Fruit fly (Drosophila melanogaster) whole organism, embryonic: ENCODE data around the gene Gcna.

Experiments
- BEAF-32 ChIP-seq: fragments of 200-800 bp; sonication (Bioruptor generic); optimal IDR thresholded peaks from 3 replicates; lab custom pipeline; 2017; ENCODE audit warnings: missing biosample characterization, missing genetic modification characterization, mild to moderate bottlenecking, moderate library complexity, missing genetic modification reagents
- CG10366 ChIP-seq: fragments of 200-800 bp; sonication (Bioruptor generic); IDR thresholded peaks from 2 replicates; pipeline ENCODE4 v1.3.6; 2022; ENCODE audit warnings: missing biosample characterization, missing genetic modification characterization
- CG11398 ChIP-seq: fragments of 200-800 bp; sonication (Bioruptor generic); optimal IDR thresholded peaks from 2 replicates; lab custom pipeline; 2016; ENCODE audit warnings: missing biosample characterization, missing genetic modification characterization
- CG12391 ChIP-seq: fragments of 200-800 bp; sonication (Bioruptor generic); optimal IDR thresholded peaks from 3 replicates; lab custom pipeline; 2018; ENCODE audit warnings: missing biosample characterization, mild to moderate bottlenecking, missing genetic modification characterization, moderate library complexity
- CG14710 ChIP-seq: fragments of 200-800 bp; sonication (Bioruptor generic); optimal IDR thresholded peaks from 3 replicates; lab custom pipeline; 2019; ENCODE audit warnings: missing biosample characterization, mild to moderate bottlenecking, missing genetic modification characterization, moderate library complexity
- CG15011 ChIP-seq: fragments of 200-800 bp; sonication (Bioruptor generic); optimal IDR thresholded peaks from 3 replicates; lab custom pipeline; 2018; ENCODE audit warnings: missing biosample characterization, mild to moderate bottlenecking, missing genetic modification characterization
- CG15696 ChIP-seq: fragments of 200-800 bp; sonication (Bioruptor generic); optimal IDR thresholded peaks from 2 replicates; lab custom pipeline; 2019; ENCODE audit warnings: missing biosample characterization, mild to moderate bottlenecking, missing genetic modification characterization, moderate library complexity
- CG16813 ChIP-seq: fragments of 200-800 bp; sonication (Bioruptor generic); IDR thresholded peaks from 3 replicates; pipeline ENCODE4 v1.3.6; 2022; ENCODE audit warnings: missing biosample characterization, missing genetic modification characterization; ENCODE audit not compliant: partially characterized antibody
- CG18011 ChIP-seq: fragments of 200-800 bp; sonication (Bioruptor generic); optimal IDR thresholded peaks from 2 replicates; lab custom pipeline; 2017; ENCODE audit warnings: missing biosample characterization, missing genetic modification characterization, mild to moderate bottlenecking, moderate library complexity, missing genotype
- CG18764 ChIP-seq: fragments of 200-800 bp; sonication (Bioruptor generic); optimal IDR thresholded peaks from 3 replicates; lab custom pipeline; 2016; ENCODE audit warnings: missing biosample characterization, missing genetic modification characterization
- CG2116 ChIP-seq: fragments of 200-800 bp; sonication (Bioruptor generic); optimal IDR thresholded peaks from 3 replicates; lab custom pipeline; 2018; ENCODE audit warnings: missing biosample characterization, mild to moderate bottlenecking, missing genetic modification characterization
- CG2199 ChIP-seq: fragments of 200-800 bp; sonication (Bioruptor generic); IDR thresholded peaks from 3 replicates; pipeline ENCODE4 v1.3.6; 2022; ENCODE audit warnings: missing biosample characterization, missing genetic modification characterization
- CG30020 ChIP-seq: fragments of 200-800 bp; optimal IDR thresholded peaks from 2 replicates; lab custom pipeline; 2019; ENCODE audit warnings: missing biosample characterization, mild to moderate bottlenecking, missing genetic modification characterization, moderate library complexity
- CG32772 ChIP-seq: fragments of 200-800 bp; sonication (Bioruptor generic); IDR thresholded peaks from 2 replicates; pipeline ENCODE4 v1.3.6; 2022; ENCODE audit warnings: missing biosample characterization, missing genetic modification characterization
- CG42726 ChIP-seq: fragments of 200-800 bp; sonication (Bioruptor generic); IDR thresholded peaks from 2 replicates; pipeline ENCODE4 v1.3.6; 2022; ENCODE audit warnings: missing biosample characterization, missing genetic modification characterization; ENCODE audit not compliant: partially characterized antibody
- CG5245 ChIP-seq: fragments of 200-800 bp; sonication (Bioruptor generic); optimal IDR thresholded peaks from 3 replicates; lab custom pipeline; 2016; ENCODE audit warnings: missing biosample characterization, missing genetic modification characterization
- CG6272 ChIP-seq: fragments of 200-800 bp; sonication (Bioruptor generic); IDR thresholded peaks from 2 replicates; pipeline ENCODE4 v1.3.6; 2022; ENCODE audit warnings: missing biosample characterization, missing genetic modification characterization
- CG9797 ChIP-seq: fragments of 200-800 bp; sonication (Bioruptor generic); optimal IDR thresholded peaks from 3 replicates; lab custom pipeline; 2018; ENCODE audit warnings: missing biosample characterization, mild to moderate bottlenecking, missing genetic modification characterization
- D ChIP-seq, 2 experiments: fragments of 200-800 bp in 1 of 2; fragments of >200 bp in 1 of 2; sonication (Bioruptor generic) in 1 of 2; optimal IDR thresholded peaks; 2 replicates in 1 of 2; 3 replicates in 1 of 2; lab custom pipeline; 2017; ENCODE audit warnings: mild to moderate bottlenecking in 1 of 2, missing biosample characterization in 1 of 2, missing genetic modification characterization in 1 of 2, missing genetic modification reagents in 1 of 2
- HHEX ChIP-seq: fragments of 200-800 bp; sonication (Bioruptor generic); optimal IDR thresholded peaks from 3 replicates; lab custom pipeline; 2017; ENCODE audit warnings: missing biosample characterization, mild to moderate bottlenecking, missing genetic modification characterization, missing genetic modification reagents
- MBD-R2 ChIP-seq: fragments of 200-800 bp; sonication (Bioruptor generic); IDR thresholded peaks from 2 replicates; pipeline ENCODE4 v1.3.6; 2022; ENCODE audit warnings: missing biosample characterization, missing genetic modification characterization
- MESR4 ChIP-seq: fragments of 200-800 bp; sonication (Bioruptor generic); optimal IDR thresholded peaks from 2 replicates; lab custom pipeline; 2018; ENCODE audit warnings: missing biosample characterization, mild to moderate bottlenecking, missing genetic modification characterization, moderate library complexity
- Mrtf ChIP-seq: fragments of 200-800 bp; sonication (Bioruptor generic); IDR thresholded peaks from 3 replicates; pipeline ENCODE4 v1.3.6; 2022; ENCODE audit warnings: missing biosample characterization, missing genetic modification characterization
- Optix ChIP-seq: fragments of 200-800 bp; sonication (Bioruptor generic); IDR thresholded peaks from 3 replicates; pipeline ENCODE4 v1.3.6; 2022; ENCODE audit warnings: missing biosample characterization, missing genetic modification characterization
- Usf ChIP-seq: fragments of 200-800 bp; sonication (Bioruptor generic); optimal IDR thresholded peaks from 2 replicates; lab custom pipeline; 2017; ENCODE audit warnings: missing genotype, missing biosample characterization, missing genetic modification characterization
- ab ChIP-seq: fragments of 200-800 bp; sonication (Bioruptor generic); optimal IDR thresholded peaks from 2 replicates; lab custom pipeline; 2016; ENCODE audit warnings: missing biosample characterization, missing genetic modification characterization
- az2 ChIP-seq: fragments of 200-800 bp; sonication (Bioruptor generic); optimal IDR thresholded peaks from 3 replicates; lab custom pipeline; 2016; ENCODE audit warnings: missing biosample characterization, missing genetic modification characterization
- caup ChIP-seq: fragments of 200-800 bp; sonication (Bioruptor generic); optimal IDR thresholded peaks from 3 replicates; lab custom pipeline; 2017; ENCODE audit warnings: missing biosample characterization, mild to moderate bottlenecking, missing genetic modification characterization, moderate library complexity; ENCODE audit not compliant: severe bottlenecking
- chn ChIP-seq: fragments of 200-800 bp; sonication (Bioruptor generic); optimal IDR thresholded peaks from 2 replicates; lab custom pipeline; 2016; ENCODE audit warnings: missing biosample characterization, missing genetic modification characterization
- croc ChIP-seq: fragments of 200-800 bp; sonication (Bioruptor generic); conservative IDR thresholded peaks from 3 replicates; pipeline ENCODE4 v1.3.6; 2022; ENCODE audit warnings: missing biosample characterization, missing genetic modification characterization
- cwo ChIP-seq: fragments of 200-800 bp; sonication (Bioruptor generic); optimal IDR thresholded peaks from 3 replicates; lab custom pipeline; 2017; ENCODE audit warnings: missing biosample characterization, missing genetic modification characterization, mild to moderate bottlenecking, moderate library complexity, missing genetic modification reagents
- fd102C ChIP-seq: fragments of 200-800 bp; sonication (Bioruptor generic); optimal IDR thresholded peaks from 2 replicates; lab custom pipeline; 2018; ENCODE audit warnings: missing biosample characterization, mild to moderate bottlenecking, missing genetic modification characterization, moderate library complexity
- fd64A ChIP-seq: fragments of 200-800 bp; sonication (Bioruptor generic); optimal IDR thresholded peaks from 3 replicates; lab custom pipeline; 2018; ENCODE audit warnings: missing biosample characterization, mild to moderate bottlenecking, missing genetic modification characterization
- gfzf ChIP-seq: fragments of 200-800 bp; sonication (Bioruptor generic); optimal IDR thresholded peaks from 2 replicates; lab custom pipeline; 2016; ENCODE audit warnings: missing biosample characterization, mild to moderate bottlenecking, missing genetic modification characterization, moderate library complexity
- hb ChIP-seq: fragments of 200-800 bp; sonication (Bioruptor generic); IDR thresholded peaks from 3 replicates; pipeline ENCODE4 v1.3.6; 2022; ENCODE audit warnings: missing biosample characterization, missing genetic modification characterization; ENCODE audit not compliant: partially characterized antibody
- kah ChIP-seq: fragments of 200-800 bp; sonication (Bioruptor generic); optimal IDR thresholded peaks from 2 replicates; lab custom pipeline; 2018; ENCODE audit warnings: missing biosample characterization, mild to moderate bottlenecking, missing genetic modification characterization
- lab ChIP-seq: fragments of 200-800 bp; sonication (Bioruptor generic); optimal IDR thresholded peaks from 3 replicates; lab custom pipeline; 2017; ENCODE audit warnings: missing biosample characterization, missing genetic modification characterization, mild to moderate bottlenecking, moderate library complexity, missing genetic modification reagents
- lilli ChIP-seq: fragments of 200-800 bp; sonication (Bioruptor generic); optimal IDR thresholded peaks from 3 replicates; lab custom pipeline; 2016; ENCODE audit warnings: missing biosample characterization, missing genetic modification characterization
- mirr ChIP-seq: fragments of 200-800 bp; sonication (Bioruptor generic); optimal IDR thresholded peaks from 3 replicates; lab custom pipeline; 2018; ENCODE audit warnings: missing biosample characterization, mild to moderate bottlenecking, missing genetic modification characterization
- pan ChIP-seq, 4 experiments: fragments of >200 bp in 3 of 4; fragments of 200-800 bp in 1 of 4; sonication (Bioruptor generic) in 1 of 4; optimal IDR thresholded peaks in 3 of 4; IDR thresholded peaks in 1 of 4; 2 replicates each; pipeline versions ENCODE4 v1.3.6 to Lab custom; 2017 to 2022; ENCODE audit warnings: missing biosample characterization in 2 of 4, missing genetic modification characterization in 2 of 4, mixed read lengths in 1 of 4
- pzg ChIP-seq: fragments of 200-800 bp; sonication (Bioruptor generic); optimal IDR thresholded peaks from 3 replicates; lab custom pipeline; 2018; ENCODE audit warnings: missing biosample characterization, mild to moderate bottlenecking, missing genetic modification characterization, moderate library complexity
- sens ChIP-seq: fragments of 200-800 bp; sonication (Bioruptor generic); peaks from one replicate; lab custom pipeline; 2016; ENCODE audit warnings: missing biosample characterization, missing genetic modification characterization
- slbo ChIP-seq: fragments of 200-800 bp; sonication (Bioruptor generic); IDR thresholded peaks from 2 replicates; pipeline ENCODE4 v1.3.6; 2022; ENCODE audit warnings: missing biosample characterization, missing genetic modification characterization
- sqz ChIP-seq: fragments of 200-800 bp; sonication (Bioruptor generic); optimal IDR thresholded peaks from 3 replicates; lab custom pipeline; 2018; ENCODE audit warnings: missing biosample characterization, mild to moderate bottlenecking, missing genetic modification characterization
- stwl ChIP-seq: fragments of 200-800 bp; sonication (Bioruptor generic); optimal IDR thresholded peaks from 3 replicates; lab custom pipeline; 2018; ENCODE audit warnings: missing biosample characterization, mild to moderate bottlenecking, missing genetic modification characterization, moderate library complexity
- tll ChIP-seq, 2 experiments: fragments of 200-800 bp in 1 of 2; fragments of >200 bp in 1 of 2; sonication (Bioruptor generic) in 1 of 2; optimal IDR thresholded peaks; 2 replicates each; lab custom pipeline; 2017 to 2019; ENCODE audit warnings: missing biosample characterization in 2 of 2, missing genetic modification characterization in 2 of 2, mild to moderate bottlenecking in 1 of 2, moderate library complexity in 1 of 2
- wek ChIP-seq: fragments of 200-800 bp; sonication (Bioruptor generic); optimal IDR thresholded peaks from 3 replicates; lab custom pipeline; 2018; ENCODE audit warnings: missing biosample characterization, mild to moderate bottlenecking, missing genetic modification characterization, moderate library complexity
- zfh2 ChIP-seq: fragments of 200-800 bp; sonication (Bioruptor generic); optimal IDR thresholded peaks from 2 replicates; lab custom pipeline; 2016; ENCODE audit warnings: missing biosample characterization, missing genetic modification characterization

Gcna gene

dm6 chrX:1873515-1874126 lies 8.0 kb upstream of the Gcna start, which contains the start of the genes Pgam5 and Vps26 (continued):
- TF ChIP-seq CG32772 (GFP tag; lab: Robert Waterston, UW), result 0 out of 2 replicates have a peak, but pooled peaks have one; percentile 28
- TF ChIP-seq CG14710, result peak; percentile 52
- no peak for TF ChIP-seq CG11398
- no peak for TF ChIP-seq cwo (GFP tag; lab: Kevin White, UChicago)
- TF ChIP-seq D (optimal IDR thresholded peaks at IDR 0.05; lab: Kevin White, UChicago), result no peak
- no peak for TF ChIP-seq D (GFP tag; optimal IDR thresholded peaks at IDR 0.05; lab: Kevin White, UChicago)
- TF ChIP-seq tll (GFP tag; optimal IDR thresholded peaks at IDR 0.05; lab: Kevin White, UChicago), result no peak
- TF ChIP-seq lilli (GFP tag; lab: Kevin White, UChicago), result no peak
- TF ChIP-seq slbo (GFP tag; lab: Robert Waterston, UW), result no peak
- no peak for TF ChIP-seq CG18011 (GFP tag; lab: Kevin White, UChicago)
- peak; percentile 69 for TF ChIP-seq CG9797 (GFP tag; lab: Kevin White, UChicago)
- TF ChIP-seq zfh2 (GFP tag; lab: Kevin White, UChicago), result no peak
- no peak for TF ChIP-seq Mrtf
- no peak for TF ChIP-seq kah
- no peak for TF ChIP-seq CG6272 (GFP tag; lab: Robert Waterston, UW)
- TF ChIP-seq CG15011 (GFP tag; lab: Kevin White, UChicago), result no peak
- TF ChIP-seq MESR4 (GFP tag; lab: Kevin White, UChicago), result peak; percentile 76
- TF ChIP-seq CG10366 (GFP tag; lab: Robert Waterston, UW), result no peak
- no peak for TF ChIP-seq chn (GFP tag; lab: Kevin White, UChicago)
- no peak for TF ChIP-seq CG42726
- peak; percentile 30 for TF ChIP-seq CG2116 (GFP tag; lab: Kevin White, UChicago)
- TF ChIP-seq CG15696 (tag; lab: Kevin White, UChicago), result no peak
- peak; percentile 97 for TF ChIP-seq sqz (GFP tag; lab: Kevin White, UChicago)
- no peak for TF ChIP-seq az2 (GFP tag; lab: Kevin White, UChicago)
- TF ChIP-seq CG12391, result no peak
- TF ChIP-seq ab (GFP tag; lab: Kevin White, UChicago), result no peak
- no peak for TF ChIP-seq CG16813 (GFP tag; lab: Robert Waterston, UW)
- TF ChIP-seq BEAF-32, result peak; percentile 51
- no peak for TF ChIP-seq hb (GFP tag; lab: Robert Waterston, UW)
- TF ChIP-seq CG5245 (GFP tag; lab: Kevin White, UChicago), result no peak
- no peak for TF ChIP-seq HHEX (GFP tag; lab: Kevin White, UChicago)
- no peak for TF ChIP-seq CG2199
- TF ChIP-seq pan (optimal IDR thresholded peaks at IDR 0.05; lab: Kevin White, UChicago), result no peak
- no peak for TF ChIP-seq pan (GFP tag; optimal IDR thresholded peaks at IDR 0.05 in 1 of 2, IDR thresholded peaks at IDR 0.05 in 1 of 2)
- TF ChIP-seq caup (GFP tag; lab: Kevin White, UChicago), result no peak
- peak; percentile 49 for TF ChIP-seq sens
- TF ChIP-seq fd64A (GFP tag; lab: Kevin White, UChicago), result no peak
- peak; percentile 61 for TF ChIP-seq pzg (GFP tag; lab: Kevin White, UChicago)
- no peak for TF ChIP-seq fd102C (GFP tag; lab: Kevin White, UChicago)
- no peak for TF ChIP-seq Usf (GFP tag; lab: Kevin White, UChicago)
- no peak for TF ChIP-seq wek (GFP tag; lab: Kevin White, UChicago)
- peak; percentile 67 for TF ChIP-seq gfzf (GFP tag; lab: Kevin White, UChicago)
- TF ChIP-seq CG30020, result peak; percentile 48
- no peak for TF ChIP-seq CG18764 (GFP tag; lab: Kevin White, UChicago)
- no peak for TF ChIP-seq lab (GFP tag; lab: Kevin White, UChicago)
- TF ChIP-seq Optix (GFP tag; lab: Robert Waterston, UW), result no peak
- TF ChIP-seq stwl (tag; lab: Kevin White, UChicago), result peak; percentile 23
- peak; percentile 22 for TF ChIP-seq MBD-R2 (GFP tag; lab: Robert Waterston, UW)
- TF ChIP-seq croc (GFP tag; lab: Robert Waterston, UW), result no peak
- TF ChIP-seq mirr (GFP tag; lab: Kevin White, UChicago), result no peak
